Worm (Caenorhabditis elegans) whole organism, mixed stage, embryonic: ENCODE data around the gene sre-1.

Experiments
- M03D4.4 ChIP-seq: sonication (generic microtip); optimal IDR thresholded peaks from 2 replicates; lab custom pipeline; 2017; ENCODE audit warnings: mild to moderate bottlenecking, missing genetic modification characterization, missing compliant biosample characterization
- cnd-1 ChIP-seq: fragments of 200-800 bp; sonication (Bioruptor generic); optimal IDR thresholded peaks from 2 replicates; lab custom pipeline; 2018; ENCODE audit warnings: mild to moderate bottlenecking, missing genetic modification characterization, missing compliant biosample characterization
- drap-1 ChIP-seq: fragments of 200-800 bp; sonication (Bioruptor generic); optimal IDR thresholded peaks from 3 replicates; lab custom pipeline; 2018; ENCODE audit warnings: mild to moderate bottlenecking, missing genetic modification characterization, missing compliant biosample characterization
- elt-3 ChIP-seq: fragments of 150-350 bp; optimal IDR thresholded peaks from 2 replicates; lab custom pipeline; 2014; ENCODE audit warnings: missing biosample characterization, missing genetic modification characterization
- lin-13 ChIP-seq: fragments of 150-350 bp; optimal IDR thresholded peaks from 2 replicates; lab custom pipeline; 2014; ENCODE audit warnings: missing biosample characterization, missing genetic modification characterization
- mep-1 ChIP-seq: fragments of 150-350 bp; optimal IDR thresholded peaks from 2 replicates; lab custom pipeline; 2017; ENCODE audit warnings: missing biosample characterization, missing genetic modification reagents, missing genetic modification characterization, inconsistent platforms
- nhr-237 ChIP-seq: fragments of 150-350 bp; optimal IDR thresholded peaks from 2 replicates; lab custom pipeline; 2014; ENCODE audit warnings: missing biosample characterization, missing genetic modification characterization
- nhr-28 ChIP-seq: fragments of 150-350 bp; optimal IDR thresholded peaks from 2 replicates; lab custom pipeline; 2014; ENCODE audit warnings: missing biosample characterization, missing genetic modification characterization
- unc-62 ChIP-seq: fragments of 150-350 bp; optimal IDR thresholded peaks from 2 replicates; lab custom pipeline; 2014; ENCODE audit warnings: missing biosample characterization, missing genetic modification reagents, missing genetic modification characterization

DNA sequence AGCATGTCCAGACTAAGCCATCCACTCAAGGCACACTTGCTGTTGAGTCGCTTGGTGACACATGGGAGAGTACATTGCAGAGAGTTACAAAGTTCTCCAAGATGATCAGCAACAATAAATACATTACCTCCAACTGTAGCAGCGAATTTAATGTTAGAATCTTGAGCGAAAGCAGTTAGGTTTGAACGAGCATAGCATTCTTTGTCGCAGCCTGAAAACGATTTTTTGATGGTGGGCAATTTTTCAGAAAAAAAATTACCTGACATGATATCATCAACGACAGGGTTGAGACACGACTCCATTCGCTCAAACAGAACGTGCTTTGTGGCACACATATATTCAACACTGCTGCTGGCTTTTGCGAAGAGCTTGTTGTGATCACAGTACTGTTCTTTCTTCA, 46.5 kb upstream of the sre-1 start:
- TF ChIP-seq cnd-1 (tag; lab: Kevin White, UChicago): no peak
- no peak for TF ChIP-seq mep-1 (tag; lab: Kevin White, UChicago)
- TF ChIP-seq nhr-237: no peak
- no peak for TF ChIP-seq M03D4.4
- TF ChIP-seq lin-13: no peak
- TF ChIP-seq unc-62 (GFP tag; lab: Kevin White, UChicago): no peak
- no peak for TF ChIP-seq nhr-28
- no peak for TF ChIP-seq elt-3
- TF ChIP-seq drap-1 (GFP tag; lab: Kevin White, UChicago): no peak
